Comparison of ENCODE assay signal across 2 fruit fly cellular contexts in the genomic region with DNA sequence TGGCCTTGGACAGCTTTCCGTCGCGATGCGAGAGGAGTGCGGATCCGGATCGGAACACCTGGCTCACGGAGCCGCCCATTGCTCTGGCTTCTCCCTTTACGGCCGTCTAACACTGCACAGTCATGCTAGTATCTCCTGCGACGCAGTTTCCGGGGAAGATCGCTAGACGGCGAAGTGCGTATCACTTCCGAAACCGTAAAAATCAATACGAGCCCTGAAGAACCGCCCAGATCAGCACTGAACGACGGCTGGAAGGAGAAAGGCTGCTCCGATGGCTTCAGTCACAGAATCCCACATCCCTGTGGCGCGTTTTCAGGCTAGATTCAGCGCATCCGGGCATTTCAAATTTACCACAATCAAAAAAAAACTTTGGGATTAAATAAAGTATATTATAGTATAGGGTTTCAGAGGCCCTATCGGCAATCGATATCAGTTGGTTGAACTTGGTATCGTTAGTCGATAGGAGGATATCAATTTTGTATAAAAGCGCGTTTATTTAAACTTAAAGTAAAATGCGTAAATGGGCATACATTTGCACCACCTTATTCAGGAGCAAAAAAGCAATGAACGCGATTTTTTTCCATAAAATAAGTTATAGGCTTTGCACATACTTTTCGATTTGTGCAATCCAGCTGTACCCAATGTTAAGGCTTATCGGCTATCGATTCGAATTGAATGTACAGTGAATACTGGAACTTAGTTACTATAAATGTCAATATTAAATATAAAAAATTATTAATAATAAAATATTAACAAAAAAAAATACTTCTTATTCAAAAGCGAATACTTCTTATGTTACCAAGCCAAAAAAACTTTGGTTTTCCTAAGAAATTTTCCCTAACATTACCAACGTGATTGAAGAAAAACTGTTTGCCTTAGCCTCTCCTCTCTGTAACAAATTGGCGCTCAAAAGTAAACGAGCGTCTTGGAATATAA.
TF ChIP-seq lines count a peak whose summit lies in the region.

A gene (minus strand): TSS at position 435 of the 936 bp plus-strand sequence.
A gene (plus strand): TSS at position 921 of the 936 bp plus-strand sequence.

TF ChIP-seq in whole organism, embryonic, 481 proteins besides CTCF, POLR2A, EP300 and RAD21 (continued from another document and continues in another):
- TF ChIP-seq CG17829 (tag; optimal IDR thresholded peaks at IDR 0.05; lab: Kevin White, UChicago) (peak; percentile 97), lilli (GFP tag; optimal IDR thresholded peaks at IDR 0.05; lab: Kevin White, UChicago) (peak; percentile 94), usp (GFP tag; optimal IDR thresholded peaks at IDR 0.05; lab: Kevin White, UChicago) (no peak), CG8478 (optimal IDR thresholded peaks at IDR 0.05; lab: Kevin White, UChicago) (no peak), kay (GFP tag; optimal IDR thresholded peaks at IDR 0.05; lab: Kevin White, UChicago) (peak; percentile 93), chif (GFP tag; optimal IDR thresholded peaks at IDR 0.05; lab: Kevin White, UChicago) (peak; percentile 48 to 89), NK7.1 (GFP tag; optimal IDR thresholded peaks at IDR 0.05; lab: Kevin White, UChicago) (no peak), al (GFP tag; IDR thresholded peaks at IDR 0.05; lab: Robert Waterston, UW) (peak; percentile 94), Sin3A (optimal IDR thresholded peaks at IDR 0.05; lab: Kevin White, UChicago) (no peak), Oaz (GFP tag; IDR thresholded peaks at IDR 0.05; lab: Robert Waterston, UW) (peak; percentile 96), CG18619 (GFP tag; optimal IDR thresholded peaks at IDR 0.05; lab: Kevin White, UChicago) (peak; percentile 97), her (GFP tag; optimal IDR thresholded peaks at IDR 0.05; lab: Kevin White, UChicago) (peak; percentile 69), CG10979 (tag; optimal IDR thresholded peaks at IDR 0.05; lab: Kevin White, UChicago) (peak; percentile 86), wor (GFP tag; IDR thresholded peaks at IDR 0.05; lab: Robert Waterston, UW) (peak; percentile 98), PHDP (tag; optimal IDR thresholded peaks at IDR 0.05; lab: Kevin White, UChicago) (peak; percentile 99), Dref (GFP tag; IDR thresholded peaks at IDR 0.05; lab: Robert Waterston, UW) (peak; percentile 68), Neu2 (GFP tag; optimal IDR thresholded peaks at IDR 0.05; lab: Kevin White, UChicago; ENCODE audit: borderline replicate concordance) (no peak), CG11456 (GFP tag; IDR thresholded peaks at IDR 0.05; lab: Robert Waterston, UW) (peak; percentile 85), ac (GFP tag; optimal IDR thresholded peaks at IDR 0.05; lab: Kevin White, UChicago) (peak; percentile 95), Hmr (GFP tag; optimal IDR thresholded peaks at IDR 0.05; lab: Kevin White, UChicago) (peak; percentile 96), Drgx (GFP tag; IDR thresholded peaks at IDR 0.05; lab: Robert Waterston, UW) (peak; percentile 96), CG30020 (tag; optimal IDR thresholded peaks at IDR 0.05; lab: Kevin White, UChicago) (peak; percentile 89), CG32772 (GFP tag; IDR thresholded peaks at IDR 0.05; lab: Robert Waterston, UW) (peak; percentile 98), Kr (GFP tag; optimal IDR thresholded peaks at IDR 0.05; lab: Kevin White, UChicago) (no peak), bowl (GFP tag; IDR thresholded peaks at IDR 0.05; lab: Robert Waterston, UW) (peak; percentile 99), fu2 (GFP tag; optimal IDR thresholded peaks at IDR 0.05; lab: Kevin White, UChicago) (peak; percentile 72), Ssrp (tag; optimal IDR thresholded peaks at IDR 0.05; lab: Kevin White, UChicago) (peak; percentile 98), psq (GFP tag; optimal IDR thresholded peaks at IDR 0.05; lab: Kevin White, UChicago) (peak; percentile 92), Mad (GFP tag; optimal IDR thresholded peaks at IDR 0.05; lab: Kevin White, UChicago) (peak; percentile 85), CG11560 (tag; IDR thresholded peaks at IDR 0.05; lab: Robert Waterston, UW) (peak; percentile 83), CG14710 (tag; optimal IDR thresholded peaks at IDR 0.05; lab: Kevin White, UChicago) (peak; percentile 84), pum (GFP tag; optimal IDR thresholded peaks at IDR 0.05; lab: Kevin White, UChicago) (peak; percentile 65), abd-A (tag; optimal IDR thresholded peaks at IDR 0.05; lab: Kevin White, UChicago) (no peak), ind (GFP tag; optimal IDR thresholded peaks at IDR 0.05; lab: Kevin White, UChicago) (peak; percentile 88), BtbVII (GFP tag; optimal IDR thresholded peaks at IDR 0.05; lab: Kevin White, UChicago) (no peak), shn (GFP tag; optimal IDR thresholded peaks at IDR 0.05; lab: Kevin White, UChicago) (peak; percentile 23), chinmo (GFP tag; IDR thresholded peaks at IDR 0.05; lab: Robert Waterston, UW; ENCODE audit: partially characterized antibody) (peak; percentile 65; the same call in 1 of the 4 replicates), B-H2 (GFP tag; optimal IDR thresholded peaks at IDR 0.05; lab: Kevin White, UChicago) (no peak), Nf-YC (tag; optimal IDR thresholded peaks at IDR 0.05; lab: Kevin White, UChicago) (no peak), CG6272 (GFP tag; IDR thresholded peaks at IDR 0.05; lab: Robert Waterston, UW) (peak; percentile 92), oc (tag; optimal IDR thresholded peaks at IDR 0.05; lab: Kevin White, UChicago) (peak; percentile 99), CG8388 (GFP tag; optimal IDR thresholded peaks at IDR 0.05; lab: Kevin White, UChicago) (peak; percentile 96), lmd (GFP tag; IDR thresholded peaks at IDR 0.05; lab: Robert Waterston, UW) (peak; percentile 88), Hsf (GFP tag; optimal IDR thresholded peaks at IDR 0.05; lab: Kevin White, UChicago) (peak; percentile 90), CG7372 (GFP tag; IDR thresholded peaks at IDR 0.05; lab: Robert Waterston, UW) (peak; percentile 93), CG14860 (GFP tag; IDR thresholded peaks at IDR 0.05; lab: Robert Waterston, UW; ENCODE audit: partially characterized antibody) (peak; percentile 91), CG3065 (GFP tag; optimal IDR thresholded peaks at IDR 0.05; lab: Kevin White, UChicago) (no peak), Aef1 (GFP tag; IDR thresholded peaks at IDR 0.05; lab: Robert Waterston, UW) (peak; percentile 98), peb (GFP tag; IDR thresholded peaks at IDR 0.05; lab: Robert Waterston, UW) (peak; percentile 94), grau (tag; optimal IDR thresholded peaks at IDR 0.05; lab: Kevin White, UChicago) (peak; percentile 100), zen2 (GFP tag; IDR thresholded peaks at IDR 0.05; lab: Robert Waterston, UW; ENCODE audit: partially characterized antibody) (peak; percentile 75; the same call in 2 of the 3 replicates), CG1792 (GFP tag; optimal IDR thresholded peaks at IDR 0.05; lab: Kevin White, UChicago) (no peak), row (GFP tag; IDR thresholded peaks at IDR 0.05; lab: Robert Waterston, UW) (peak; percentile 100), CG6254 (GFP tag; optimal IDR thresholded peaks at IDR 0.05; lab: Kevin White, UChicago) (peak; percentile 45), CG9215 (GFP tag; IDR thresholded peaks at IDR 0.05; lab: Robert Waterston, UW) (peak; percentile 92), Ptx1 (GFP tag; IDR thresholded peaks at IDR 0.05; lab: Robert Waterston, UW) (peak; percentile 99), CG32767 (GFP tag; IDR thresholded peaks at IDR 0.05; lab: Robert Waterston, UW) (peak; percentile 99), HmgZ (tag; optimal IDR thresholded peaks at IDR 0.05; lab: Kevin White, UChicago) (peak; percentile 96), pnt (GFP tag; optimal IDR thresholded peaks at IDR 0.05; lab: Kevin White, UChicago) (peak; percentile 77), CG32532 (GFP tag; IDR thresholded peaks at IDR 0.05; lab: Robert Waterston, UW) (peak; percentile 99)

TF ChIP-seq in whole organism, prepupa, 60 proteins besides CTCF, POLR2A, EP300 and RAD21 (continued from another document):
- TF ChIP-seq Hr38 (GFP tag; optimal IDR thresholded peaks at IDR 0.05; lab: Kevin White, UChicago) (peak; percentile 34), pdm3 (GFP tag; optimal IDR thresholded peaks at IDR 0.05; lab: Kevin White, UChicago) (peak; percentile 93), CG11762 (GFP tag; optimal IDR thresholded peaks at IDR 0.05; lab: Kevin White, UChicago; ENCODE audit: insufficient read depth) (peak; percentile 84), CG1621 (tag; optimal IDR thresholded peaks at IDR 0.05; lab: Kevin White, UChicago) (no peak), CG8632 (GFP tag; optimal IDR thresholded peaks at IDR 0.05; lab: Kevin White, UChicago) (peak; percentile 99), dsx (GFP tag; optimal IDR thresholded peaks at IDR 0.05; lab: Kevin White, UChicago; ENCODE audit: poor library complexity, severe bottlenecking) (peak; percentile 98), Eip78C (GFP tag; lab: Kevin White, UChicago) (peak; percentile 99), Ets96B (tag; optimal IDR thresholded peaks at IDR 0.05; lab: Kevin White, UChicago) (peak; percentile 89), CG6163 (GFP tag; IDR thresholded peaks at IDR 0.05; lab: Robert Waterston, UW) (peak; percentile 100), CG6792 (GFP tag; optimal IDR thresholded peaks at IDR 0.05; lab: Kevin White, UChicago) (peak; percentile 93), fd59A (GFP tag; optimal IDR thresholded peaks at IDR 0.05; lab: Kevin White, UChicago) (peak; percentile 87), Ets21C (GFP tag; optimal IDR thresholded peaks at IDR 0.05; lab: Kevin White, UChicago) (peak; percentile 85), Eip93F (GFP tag; optimal IDR thresholded peaks at IDR 0.05; lab: Kevin White, UChicago) (peak; percentile 46), acj6 (GFP tag; optimal IDR thresholded peaks at IDR 0.05; lab: Kevin White, UChicago) (peak; percentile 99)
